Fruit fly (Drosophila melanogaster): Measurements from ENCODE around the gene chinmo.

chinmo gene

dm6 chr2L:1648677-1649078 is 2.4 kb upstream of the chinmo start:
- TF ChIP-seq CG17801 (GFP tag; optimal IDR thresholded peaks at IDR 0.05; ENCODE audit: partially characterized antibody): no peak

dm6 chr2L:1649244-1649827 is 1.7 kb upstream of the chinmo start:
- TF ChIP-seq CG17801 (GFP tag; optimal IDR thresholded peaks at IDR 0.05; ENCODE audit: partially characterized antibody): no peak

dm6 chr2L:1649828-1650429 is 1.1 kb upstream of the chinmo start:
- no peak for TF ChIP-seq CG17801 (GFP tag; optimal IDR thresholded peaks at IDR 0.05; ENCODE audit: partially characterized antibody)

- TF ChIP-seq CG17801 (GFP tag; optimal IDR thresholded peaks at IDR 0.05; ENCODE audit: partially characterized antibody): no peak
Observed at dm6 chr2L:1651889-1652288, 831 bp downstream of the chinmo start.

dm6 chr2L:1653800-1654199 is 2.7 kb downstream of the chinmo start:
- no peak for TF ChIP-seq CG17801 (GFP tag; optimal IDR thresholded peaks at IDR 0.05; ENCODE audit: partially characterized antibody)

- TF ChIP-seq CG17801 (GFP tag; optimal IDR thresholded peaks at IDR 0.05; ENCODE audit: partially characterized antibody): no peak
Observed at dm6 chr2L:1654217-1654616, 3.2 kb downstream of the chinmo start.

dm6 chr2L:1655858-1656257 is 4.8 kb downstream of the chinmo start:
- TF ChIP-seq CG17801 (GFP tag; optimal IDR thresholded peaks at IDR 0.05; ENCODE audit: partially characterized antibody): no peak

dm6 chr2L:1656835-1657541 is 5.9 kb downstream of the chinmo start:
- no peak for TF ChIP-seq CG17801 (GFP tag; optimal IDR thresholded peaks at IDR 0.05; ENCODE audit: partially characterized antibody)

- TF ChIP-seq CG17801 (GFP tag; optimal IDR thresholded peaks at IDR 0.05; ENCODE audit: partially characterized antibody): no peak
Observed at dm6 chr2L:1658124-1658523, 7.1 kb downstream of the chinmo start.

- TF ChIP-seq CG17801 (GFP tag; optimal IDR thresholded peaks at IDR 0.05; ENCODE audit: partially characterized antibody): no peak
Observed at dm6 chr2L:1663066-1663465, 12.0 kb downstream of the chinmo start.

- no peak for TF ChIP-seq CG17801 (GFP tag; optimal IDR thresholded peaks at IDR 0.05; ENCODE audit: partially characterized antibody)
Observed at dm6 chr2L:1665879-1666278, 14.8 kb downstream of the chinmo start.

dm6 chr2L:1666789-1667188 is 15.7 kb downstream of the chinmo start:
- no peak for TF ChIP-seq CG17801 (GFP tag; optimal IDR thresholded peaks at IDR 0.05; ENCODE audit: partially characterized antibody)

dm6 chr2L:1667483-1667882 is 16.4 kb downstream of the chinmo start:
- TF ChIP-seq CG17801 (GFP tag; optimal IDR thresholded peaks at IDR 0.05; ENCODE audit: partially characterized antibody): no peak

- TF ChIP-seq CG17801 (GFP tag; optimal IDR thresholded peaks at IDR 0.05; ENCODE audit: partially characterized antibody): no peak
Observed at dm6 chr2L:1668616-1669020, 17.6 kb downstream of the chinmo start.

dm6 chr2L:1669316-1670027 is 18.4 kb downstream of the chinmo start:
- TF ChIP-seq CG17801 (GFP tag; optimal IDR thresholded peaks at IDR 0.05; ENCODE audit: partially characterized antibody): peak; percentile 6

dm6 chr2L:1670421-1670820 is 19.4 kb downstream of the chinmo start:
- no peak for TF ChIP-seq CG17801 (GFP tag; optimal IDR thresholded peaks at IDR 0.05; ENCODE audit: partially characterized antibody)
